Worm (Caenorhabditis elegans) whole organism, late embryonic: ENCODE results near the gene kvs-4.

Experiments used
- C08G9.2 ChIP-seq: sonication (generic microtip); optimal IDR thresholded peaks from 2 replicates; lab custom pipeline; 2016; ENCODE audit warnings: mild to moderate bottlenecking, missing genetic modification characterization, moderate library complexity, missing compliant biosample characterization
- K02D7.2 ChIP-seq: sonication (generic microtip); optimal IDR thresholded peaks from 2 replicates; lab custom pipeline; 2017; ENCODE audit warnings: mild to moderate bottlenecking, missing genetic modification characterization, missing compliant biosample characterization
- ama-1 ChIP-seq: fragments of 150-350 bp; optimal IDR thresholded peaks from 2 replicates; lab custom pipeline; 2014
- ceh-14 ChIP-seq: sonication (generic microtip); optimal IDR thresholded peaks from 2 replicates; lab custom pipeline; 2016; ENCODE audit warnings: missing genotype, missing genetic modification characterization, missing compliant biosample characterization
- ceh-18 ChIP-seq: sonication (generic microtip); optimal IDR thresholded peaks from 2 replicates; lab custom pipeline; 2016; ENCODE audit warnings: missing genetic modification characterization, missing compliant biosample characterization
- ceh-19 ChIP-seq: fragments of 200-800 bp; sonication (Bioruptor generic); optimal IDR thresholded peaks from 2 replicates; lab custom pipeline; 2018; ENCODE audit warnings: mild to moderate bottlenecking, missing genetic modification characterization, missing compliant biosample characterization
- ceh-2 ChIP-seq: sonication (generic microtip); optimal IDR thresholded peaks from 2 replicates; lab custom pipeline; 2016; ENCODE audit warnings: missing genotype, missing genetic modification characterization, missing compliant biosample characterization
- ceh-22 ChIP-seq: sonication (generic microtip); optimal IDR thresholded peaks from 2 replicates; lab custom pipeline; 2017; ENCODE audit warnings: missing biosample characterization, missing genetic modification characterization
- ceh-24 ChIP-seq: sonication (generic microtip); optimal IDR thresholded peaks from 2 replicates; lab custom pipeline; 2016; ENCODE audit warnings: mild to moderate bottlenecking, missing genetic modification characterization, missing compliant biosample characterization
- ceh-30 ChIP-seq: fragments of 150-350 bp; optimal IDR thresholded peaks from 2 replicates; lab custom pipeline; 2014; ENCODE audit warnings: missing biosample characterization, missing genetic modification characterization
- ceh-31 ChIP-seq: sonication (generic microtip); optimal IDR thresholded peaks from 2 replicates; lab custom pipeline; 2016; ENCODE audit warnings: missing genetic modification characterization, missing compliant biosample characterization
- ceh-34 ChIP-seq: sonication (generic microtip); optimal IDR thresholded peaks from 2 replicates; lab custom pipeline; 2016; ENCODE audit warnings: mild to moderate bottlenecking, missing genetic modification characterization, missing compliant biosample characterization
- ceh-6 ChIP-seq: fragments of 200-800 bp; sonication (Bioruptor generic); optimal IDR thresholded peaks from 2 replicates; lab custom pipeline; 2018; ENCODE audit warnings: mild to moderate bottlenecking, missing genetic modification characterization, missing compliant biosample characterization
- ceh-9 ChIP-seq: sonication (generic microtip); optimal IDR thresholded peaks from 2 replicates; lab custom pipeline; 2016; ENCODE audit warnings: mild to moderate bottlenecking, missing genetic modification characterization, inconsistent platforms, missing compliant biosample characterization
- che-1 ChIP-seq: sonication (generic microtip); optimal IDR thresholded peaks from 2 replicates; lab custom pipeline; 2016; ENCODE audit warnings: mild to moderate bottlenecking, missing genetic modification characterization, missing compliant biosample characterization
- dmd-4 ChIP-seq: sonication (generic microtip); optimal IDR thresholded peaks from 2 replicates; lab custom pipeline; 2016; ENCODE audit warnings: borderline replicate concordance, missing genetic modification characterization, missing compliant biosample characterization
- dve-1 ChIP-seq: sonication (generic microtip); optimal IDR thresholded peaks from 2 replicates; lab custom pipeline; 2017; ENCODE audit warnings: antibody characterized with exemption, mild to moderate bottlenecking, missing genetic modification characterization, missing compliant biosample characterization
- elt-2 ChIP-seq: sonication (generic microtip); optimal IDR thresholded peaks from 2 replicates; lab custom pipeline; 2016; ENCODE audit warnings: missing genetic modification reagents, missing genetic modification characterization, missing compliant biosample characterization
- elt-4 ChIP-seq: sonication (generic microtip); optimal IDR thresholded peaks from 2 replicates; lab custom pipeline; 2016; ENCODE audit warnings: missing genetic modification characterization, missing compliant biosample characterization
- fax-1 ChIP-seq: sonication (generic microtip); optimal IDR thresholded peaks from 2 replicates; lab custom pipeline; 2016; ENCODE audit warnings: missing genotype, missing genetic modification characterization, missing compliant biosample characterization
- fkh-10 ChIP-seq: fragments of 150-350 bp; optimal IDR thresholded peaks from 2 replicates; lab custom pipeline; 2014; ENCODE audit warnings: missing biosample characterization, missing genetic modification reagents, missing genetic modification characterization
- hlh-30 ChIP-seq: sonication (generic microtip); optimal IDR thresholded peaks from 2 replicates; lab custom pipeline; 2017; ENCODE audit warnings: antibody characterized with exemption, missing genetic modification characterization, missing compliant biosample characterization; ENCODE audit not compliant: insufficient read depth
- hlh-6 ChIP-seq: sonication (generic microtip); optimal IDR thresholded peaks from 2 replicates; lab custom pipeline; 2016; ENCODE audit warnings: missing genotype, missing genetic modification characterization, missing compliant biosample characterization
- lim-6 ChIP-seq: sonication (generic microtip); optimal IDR thresholded peaks from 2 replicates; lab custom pipeline; 2016; ENCODE audit warnings: missing genetic modification characterization, missing compliant biosample characterization
- mec-3 ChIP-seq: sonication (generic microtip); optimal IDR thresholded peaks from 2 replicates; lab custom pipeline; 2016; ENCODE audit warnings: borderline replicate concordance, missing genetic modification characterization, missing compliant biosample characterization
- nfya-1 ChIP-seq: sonication (generic microtip); optimal IDR thresholded peaks from 2 replicates; lab custom pipeline; 2017; ENCODE audit warnings: missing genetic modification characterization, mild to moderate bottlenecking, missing compliant biosample characterization, antibody characterized with exemption, moderate library complexity
- pag-3 ChIP-seq: sonication (generic microtip); optimal IDR thresholded peaks from 2 replicates; lab custom pipeline; 2016; ENCODE audit warnings: missing compliant biosample characterization, missing genetic modification characterization, borderline replicate concordance
- pros-1 ChIP-seq: fragments of 150-350 bp; optimal IDR thresholded peaks from 2 replicates; lab custom pipeline; 2014; ENCODE audit warnings: missing biosample characterization, missing genetic modification reagents, missing genetic modification characterization
- ref-2 ChIP-seq: sonication (generic microtip); optimal IDR thresholded peaks from 2 replicates; lab custom pipeline; 2016; ENCODE audit warnings: missing genetic modification characterization, missing compliant biosample characterization
- sdc-2 ChIP-seq: sonication (generic microtip); optimal IDR thresholded peaks from 2 replicates; lab custom pipeline; 2016; ENCODE audit warnings: missing genotype, missing genetic modification characterization, missing compliant biosample characterization
- syd-9 ChIP-seq: sonication (generic microtip); optimal IDR thresholded peaks from 2 replicates; lab custom pipeline; 2016; ENCODE audit warnings: mild to moderate bottlenecking, missing genetic modification characterization, moderate library complexity, missing compliant biosample characterization
- tbx-2 ChIP-seq: sonication (generic microtip); optimal IDR thresholded peaks from 2 replicates; lab custom pipeline; 2016; ENCODE audit warnings: missing genetic modification characterization, missing compliant biosample characterization
- ttx-3 ChIP-seq: sonication (generic microtip); optimal IDR thresholded peaks from 2 replicates; lab custom pipeline; 2016; ENCODE audit warnings: missing genetic modification reagents, missing genetic modification characterization, missing compliant biosample characterization
- unc-3 ChIP-seq, 2 experiments: fragments of 200-800 bp in 1 of 2; sonication (Bioruptor generic) in 1 of 2; sonication (generic microtip) in 1 of 2; conservative IDR thresholded peaks in 1 of 2; optimal IDR thresholded peaks in 1 of 2; 2 replicates each; pipeline versions ENCODE4 v1.3.6 to Lab custom; 2016 to 2022; ENCODE audit warnings: missing compliant biosample characterization in 2 of 2, missing genetic modification characterization in 2 of 2, missing genetic modification reagents in 1 of 2
- unc-55 ChIP-seq: sonication (generic microtip); optimal IDR thresholded peaks from 2 replicates; lab custom pipeline; 2017; ENCODE audit warnings: missing biosample characterization, missing genetic modification reagents, missing genetic modification characterization
- zip-5 ChIP-seq: sonication (generic microtip); optimal IDR thresholded peaks from 2 replicates; lab custom pipeline; 2016; ENCODE audit warnings: missing genetic modification characterization, missing compliant biosample characterization

kvs-4 gene

ce11 chrIII:11054032-11054431 lies 41.7 kb downstream of the kvs-4 start:
- TF ChIP-seq ceh-24 (tag; lab: Kevin White, UChicago) (no peak), ceh-22 (tag; lab: Kevin White, UChicago) (no peak), K02D7.2 (tag; lab: Kevin White, UChicago) (no peak), che-1 (tag; lab: Kevin White, UChicago) (no peak), nfya-1 (tag; lab: Kevin White, UChicago) (peak; percentile 97), dmd-4 (no peak)

ce11 chrIII:11054532-11055265 lies 42.3 kb downstream of the kvs-4 start:
- TF ChIP-seq pag-3 (tag; lab: Kevin White, UChicago), result no peak
- TF ChIP-seq ceh-31 (tag; lab: Kevin White, UChicago), result peak; percentile 42
- peak; percentile 65 for TF ChIP-seq nfya-1 (tag; lab: Kevin White, UChicago)
- TF ChIP-seq pros-1 (tag; lab: Kevin White, UChicago), result peak; percentile 1
- peak; percentile 31 for TF ChIP-seq unc-55
- TF ChIP-seq ceh-14 (tag; lab: Kevin White, UChicago), result peak; percentile 45
- TF ChIP-seq syd-9 (tag; lab: Kevin White, UChicago), result no peak
- TF ChIP-seq ref-2 (tag; lab: Kevin White, UChicago), result no peak
- peak; percentile 25 for TF ChIP-seq ceh-2 (tag; lab: Kevin White, UChicago)
- peak; percentile 8 for TF ChIP-seq C08G9.2 (tag; lab: Kevin White, UChicago)
- TF ChIP-seq ceh-34, result peak; percentile 50

- TF ChIP-seq elt-2 (peak; percentile 71), ceh-2 (tag; lab: Kevin White, UChicago) (no peak), mec-3 (tag; lab: Kevin White, UChicago) (no peak), ceh-19 (GFP tag; lab: Kevin White, UChicago) (no peak)
Observed at ce11 chrIII:11059775-11060174, 47.4 kb downstream of the kvs-4 start.

ce11 chrIII:11063259-11063658 lies 50.9 kb downstream of the kvs-4 start, which contains the start of gene rsa-2:
Gene rsa-2 (plus strand): TSS chrIII:11063479.
- TF ChIP-seq ceh-30 (tag; lab: Kevin White, UChicago) (peak; percentile 20), sdc-2 (tag; lab: Kevin White, UChicago) (no peak), nfya-1 (tag; lab: Kevin White, UChicago) (peak; percentile 24), tbx-2 (tag; lab: Kevin White, UChicago) (peak; percentile 21), elt-2 (peak; percentile 34)

ce11 chrIII:11064576-11064975 lies 52.2 kb downstream of the kvs-4 start:
- no peak for TF ChIP-seq fkh-10 (GFP tag; lab: Kevin White, UChicago)
- TF ChIP-seq lim-6 (tag; lab: Kevin White, UChicago), result no peak
- TF ChIP-seq hlh-30 (tag; lab: Kevin White, UChicago), result no peak

- TF ChIP-seq fax-1 (tag; lab: Kevin White, UChicago) (no peak), ceh-9 (tag; lab: Kevin White, UChicago) (no peak), elt-2 (peak; percentile 26), ceh-30 (tag; lab: Kevin White, UChicago) (no peak), ceh-18 (tag; lab: Kevin White, UChicago) (peak; percentile 5), ttx-3 (no peak), hlh-6 (tag; lab: Kevin White, UChicago) (no peak), ceh-6 (GFP tag; lab: Kevin White, UChicago) (no peak), fkh-10 (GFP tag; lab: Kevin White, UChicago) (no peak), ceh-19 (GFP tag; lab: Kevin White, UChicago) (peak; percentile 23), elt-4 (tag; lab: Kevin White, UChicago) (no peak), tbx-2 (tag; lab: Kevin White, UChicago) (peak; percentile 5), ceh-34 (no peak), ama-1 (lab: Kevin White, UChicago) (no peak), zip-5 (tag; lab: Kevin White, UChicago) (no peak), unc-3 (GFP tag; conservative IDR thresholded peaks at IDR 0.05; lab: Robert Waterston, UW) (0 out of 2 replicates have a peak, but pooled peaks have one; percentile 26), unc-3 (tag; optimal IDR thresholded peaks at IDR 0.05; lab: Kevin White, UChicago) (no peak), dve-1 (peak; percentile 80), nfya-1 (tag; lab: Kevin White, UChicago) (peak; percentile 48)
Observed at ce11 chrIII:11066691-11067090, 54.3 kb downstream of the kvs-4 start.
